Worm (Caenorhabditis elegans): Measurements from ENCODE around the gene F31E8.4.

ce11 chrII:6820278-6820971 lies 20.5 kb upstream of the F31E8.4 start:
- TF ChIP-seq ama-1 (optimal IDR thresholded peaks at IDR 0.05): no peak
- no peak for TF ChIP-seq flt-1 (GFP tag; IDR thresholded peaks at IDR 0.05)
- no peak for TF ChIP-seq scrt-1 (GFP tag; IDR thresholded peaks at IDR 0.05)
- no peak for TF ChIP-seq B0310.2 (tag; optimal IDR thresholded peaks at IDR 0.05)
- no peak for TF ChIP-seq ets-7 (tag; optimal IDR thresholded peaks at IDR 0.05)
- no peak for TF ChIP-seq sea-1 (GFP tag; conservative IDR thresholded peaks at IDR 0.05)
- TF ChIP-seq hnd-1 (tag; optimal IDR thresholded peaks at IDR 0.05): no peak
- no peak for TF ChIP-seq ceh-36 (tag; optimal IDR thresholded peaks at IDR 0.05)
- no peak for TF ChIP-seq F13C5.2 (tag; optimal IDR thresholded peaks at IDR 0.05)
- no peak for TF ChIP-seq aly-1 (tag; optimal IDR thresholded peaks at IDR 0.05)
- no peak for TF ChIP-seq tbx-37 (GFP tag; conservative IDR thresholded peaks at IDR 0.05)
- TF ChIP-seq tra-4 (tag; optimal IDR thresholded peaks at IDR 0.05): no peak
